Fruit fly (Drosophila melanogaster) whole organism, prepupa: ENCODE measurements around the gene CG2061.

Experiments used
- Blimp-1 ChIP-seq: fragments of 200-800 bp; sonication (Bioruptor generic); optimal IDR thresholded peaks from 3 replicates; lab custom pipeline; 2017; ENCODE audit warnings: missing biosample characterization, missing genetic modification characterization, mild to moderate bottlenecking, moderate library complexity, missing genetic modification reagents
- CG10631 ChIP-seq: fragments of 200-800 bp; sonication (Bioruptor generic); optimal IDR thresholded peaks from 2 replicates; lab custom pipeline; 2016; ENCODE audit warnings: missing biosample characterization, missing genetic modification characterization
- CG10669 ChIP-seq: fragments of 200-800 bp; sonication (Bioruptor generic); optimal IDR thresholded peaks from 3 replicates; lab custom pipeline; 2018; ENCODE audit warnings: missing biosample characterization, mild to moderate bottlenecking, missing genetic modification characterization, moderate library complexity
- CG11294 ChIP-seq: fragments of 200-800 bp; sonication (Bioruptor generic); IDR thresholded peaks from 2 replicates; pipeline ENCODE4 v1.3.6; 2022; ENCODE audit warnings: missing biosample characterization, missing genetic modification characterization
- CG11762 ChIP-seq: fragments of 200-800 bp; sonication (Bioruptor generic); optimal IDR thresholded peaks from 3 replicates; lab custom pipeline; 2016; ENCODE audit warnings: missing biosample characterization, missing genetic modification characterization; ENCODE audit not compliant: insufficient read depth
- CG11902 ChIP-seq: fragments of 200-800 bp; sonication (Bioruptor generic); optimal IDR thresholded peaks from 3 replicates; lab custom pipeline; 2016; ENCODE audit warnings: missing biosample characterization, missing genetic modification characterization
- CG15336 ChIP-seq: fragments of 200-800 bp; sonication (Bioruptor generic); IDR thresholded peaks from 2 replicates; pipeline ENCODE4 v1.3.6; 2022; ENCODE audit warnings: missing biosample characterization, missing genetic modification characterization
- CG1621 ChIP-seq: fragments of 200-800 bp; sonication (Bioruptor generic); optimal IDR thresholded peaks from 3 replicates; lab custom pipeline; 2018; ENCODE audit warnings: missing biosample characterization, mild to moderate bottlenecking, missing genetic modification characterization
- CG16779 ChIP-seq: fragments of 200-800 bp; sonication (Bioruptor generic); optimal IDR thresholded peaks from 3 replicates; lab custom pipeline; 2017; ENCODE audit warnings: missing biosample characterization, mild to moderate bottlenecking, missing genetic modification characterization
- CG3032 ChIP-seq: fragments of 200-800 bp; optimal IDR thresholded peaks from 2 replicates; lab custom pipeline; 2019; ENCODE audit warnings: missing biosample characterization, mild to moderate bottlenecking, missing genetic modification characterization, moderate library complexity
- CG32006 ChIP-seq: fragments of 200-800 bp; sonication (Bioruptor generic); optimal IDR thresholded peaks from 3 replicates; lab custom pipeline; 2017; ENCODE audit warnings: missing biosample characterization, mild to moderate bottlenecking, missing genetic modification characterization
- CG34406 ChIP-seq: fragments of 200-800 bp; sonication (Bioruptor generic); optimal IDR thresholded peaks from 3 replicates; lab custom pipeline; 2016; ENCODE audit warnings: missing biosample characterization, missing genetic modification characterization
- CG6163 ChIP-seq: fragments of 200-800 bp; sonication (Bioruptor generic); IDR thresholded peaks from 3 replicates; pipeline ENCODE4 v1.3.6; 2022; ENCODE audit warnings: missing biosample characterization, missing genetic modification characterization
- CG6276 ChIP-seq: fragments of 200-800 bp; sonication (Bioruptor generic); optimal IDR thresholded peaks from 2 replicates; lab custom pipeline; 2017; ENCODE audit warnings: missing biosample characterization, mild to moderate bottlenecking, missing genetic modification characterization
- CG6792 ChIP-seq: fragments of 200-800 bp; sonication (Bioruptor generic); optimal IDR thresholded peaks from 3 replicates; lab custom pipeline; 2016; ENCODE audit warnings: missing biosample characterization, missing genetic modification characterization
- CG6808 ChIP-seq: fragments of 200-800 bp; sonication (Bioruptor generic); optimal IDR thresholded peaks from 3 replicates; lab custom pipeline; 2017; ENCODE audit warnings: missing biosample characterization, missing genetic modification characterization, mild to moderate bottlenecking, moderate library complexity, missing genetic modification reagents
- CG6854 ChIP-seq: fragments of 200-800 bp; sonication (Bioruptor generic); optimal IDR thresholded peaks from 2 replicates; lab custom pipeline; 2017; ENCODE audit warnings: missing biosample characterization, mild to moderate bottlenecking, missing genetic modification characterization
- CG7368 ChIP-seq: fragments of 200-800 bp; sonication (Bioruptor generic); optimal IDR thresholded peaks from 3 replicates; lab custom pipeline; 2016; ENCODE audit warnings: missing biosample characterization, missing genetic modification characterization
- CG8119 ChIP-seq: fragments of 200-800 bp; sonication (Bioruptor generic); IDR thresholded peaks from 3 replicates; pipeline ENCODE4 v1.3.6; 2022; ENCODE audit warnings: missing biosample characterization, missing genetic modification characterization
- CG8632 ChIP-seq: fragments of 200-800 bp; sonication (Bioruptor generic); optimal IDR thresholded peaks from 3 replicates; lab custom pipeline; 2016; ENCODE audit warnings: missing biosample characterization, missing genetic modification characterization
- CG9139 ChIP-seq: fragments of 200-800 bp; sonication (Bioruptor generic); optimal IDR thresholded peaks from 3 replicates; lab custom pipeline; 2017; ENCODE audit warnings: missing biosample characterization, mild to moderate bottlenecking, missing genetic modification characterization
- Eip78C ChIP-seq: fragments of 200-800 bp; sonication (Bioruptor generic); peaks from one replicate; lab custom pipeline; 2016; ENCODE audit warnings: missing biosample characterization, missing genetic modification characterization
- Ets21C ChIP-seq: fragments of 200-800 bp; sonication (Bioruptor generic); optimal IDR thresholded peaks from 3 replicates; lab custom pipeline; 2016; ENCODE audit warnings: missing biosample characterization, missing genetic modification characterization
- Hr39 ChIP-seq: fragments of 200-800 bp; sonication (Bioruptor generic); optimal IDR thresholded peaks from 2 replicates; lab custom pipeline; 2016; ENCODE audit warnings: missing biosample characterization, missing genetic modification characterization
- Met ChIP-seq: fragments of 200-800 bp; sonication (Bioruptor generic); optimal IDR thresholded peaks from 3 replicates; lab custom pipeline; 2016; ENCODE audit warnings: missing biosample characterization, missing genetic modification characterization
- Smox ChIP-seq: fragments of 200-800 bp; sonication (Bioruptor generic); optimal IDR thresholded peaks from 3 replicates; lab custom pipeline; 2016; ENCODE audit warnings: missing biosample characterization, missing genetic modification characterization
- Sox102F ChIP-seq: fragments of 200-800 bp; sonication (Bioruptor generic); optimal IDR thresholded peaks from 2 replicates; lab custom pipeline; 2016; ENCODE audit warnings: missing biosample characterization, mild to moderate bottlenecking, missing genetic modification characterization
- Sox14 ChIP-seq: fragments of 200-800 bp; sonication (Bioruptor generic); optimal IDR thresholded peaks from 3 replicates; lab custom pipeline; 2016; ENCODE audit warnings: missing biosample characterization, missing genetic modification characterization
- cyc ChIP-seq: fragments of 200-800 bp; sonication (Bioruptor generic); optimal IDR thresholded peaks from 3 replicates; lab custom pipeline; 2016; ENCODE audit warnings: missing biosample characterization, missing genetic modification characterization
- dac ChIP-seq: fragments of 200-800 bp; sonication (Bioruptor generic); optimal IDR thresholded peaks from 2 replicates; lab custom pipeline; 2017; ENCODE audit warnings: missing biosample characterization, mild to moderate bottlenecking, missing genetic modification characterization
- dsx ChIP-seq: fragments of 200-800 bp; optimal IDR thresholded peaks from 3 replicates; lab custom pipeline; 2019; ENCODE audit warnings: missing biosample characterization, mild to moderate bottlenecking, missing genetic modification characterization, moderate library complexity; ENCODE audit not compliant: poor library complexity, severe bottlenecking
- esn ChIP-seq: fragments of 200-800 bp; sonication (Bioruptor generic); optimal IDR thresholded peaks from 2 replicates; lab custom pipeline; 2016; ENCODE audit warnings: missing biosample characterization, mild to moderate bottlenecking, missing genetic modification characterization, moderate library complexity
- lz ChIP-seq: fragments of 200-800 bp; sonication (Bioruptor generic); optimal IDR thresholded peaks from 3 replicates; lab custom pipeline; 2016; ENCODE audit warnings: missing biosample characterization, missing genetic modification characterization
- net ChIP-seq: fragments of 200-800 bp; sonication (Bioruptor generic); optimal IDR thresholded peaks from 3 replicates; lab custom pipeline; 2016; ENCODE audit warnings: missing biosample characterization, missing genetic modification characterization
- pdm3 ChIP-seq: fragments of 200-800 bp; sonication (Bioruptor generic); optimal IDR thresholded peaks from 3 replicates; lab custom pipeline; 2016; ENCODE audit warnings: missing biosample characterization, missing genetic modification characterization
- spab ChIP-seq: fragments of 200-800 bp; sonication (Bioruptor generic); optimal IDR thresholded peaks from 2 replicates; lab custom pipeline; 2017; ENCODE audit warnings: missing biosample characterization, mild to moderate bottlenecking, missing genetic modification characterization, missing genetic modification reagents
- ss ChIP-seq, 2 experiments: fragments of 200-800 bp; sonication (Bioruptor generic); optimal IDR thresholded peaks; 2 replicates in 1 of 2; 3 replicates in 1 of 2; lab custom pipeline; 2017 to 2018; ENCODE audit warnings: mild to moderate bottlenecking in 2 of 2, missing biosample characterization in 2 of 2, missing genetic modification characterization in 2 of 2, moderate library complexity in 1 of 2
- svp ChIP-seq: fragments of 200-800 bp; sonication (Bioruptor generic); peaks from one replicate; lab custom pipeline; 2016; ENCODE audit warnings: missing biosample characterization, missing genetic modification characterization
- topi ChIP-seq: fragments of 200-800 bp; sonication (Bioruptor generic); optimal IDR thresholded peaks from 3 replicates; lab custom pipeline; 2016; ENCODE audit warnings: missing biosample characterization, missing genetic modification characterization
- vri ChIP-seq: fragments of 200-800 bp; sonication (Bioruptor generic); optimal IDR thresholded peaks from 3 replicates; lab custom pipeline; 2016; ENCODE audit warnings: missing biosample characterization, mild to moderate bottlenecking, missing genetic modification characterization

The CG2061 gene

dm6 chrX:11124126-11124748, 31.9 kb downstream of the CG2061 start, which contains the start of gene CG11122:
TSS of gene CG11122 (minus strand) at chrX:11124726.
- TF ChIP-seq Eip78C (GFP tag; lab: Kevin White, UChicago) (no peak), CG6163 (GFP tag; lab: Robert Waterston, UW) (peak; percentile 60; the same call in 2 of the 3 replicates), ss (GFP tag; optimal IDR thresholded peaks at IDR 0.05; lab: Kevin White, UChicago) (peak; percentile 31 to 38), CG8632 (no peak)
- TF ChIP-seq, all 60 proteins: peak for 2

DNA sequence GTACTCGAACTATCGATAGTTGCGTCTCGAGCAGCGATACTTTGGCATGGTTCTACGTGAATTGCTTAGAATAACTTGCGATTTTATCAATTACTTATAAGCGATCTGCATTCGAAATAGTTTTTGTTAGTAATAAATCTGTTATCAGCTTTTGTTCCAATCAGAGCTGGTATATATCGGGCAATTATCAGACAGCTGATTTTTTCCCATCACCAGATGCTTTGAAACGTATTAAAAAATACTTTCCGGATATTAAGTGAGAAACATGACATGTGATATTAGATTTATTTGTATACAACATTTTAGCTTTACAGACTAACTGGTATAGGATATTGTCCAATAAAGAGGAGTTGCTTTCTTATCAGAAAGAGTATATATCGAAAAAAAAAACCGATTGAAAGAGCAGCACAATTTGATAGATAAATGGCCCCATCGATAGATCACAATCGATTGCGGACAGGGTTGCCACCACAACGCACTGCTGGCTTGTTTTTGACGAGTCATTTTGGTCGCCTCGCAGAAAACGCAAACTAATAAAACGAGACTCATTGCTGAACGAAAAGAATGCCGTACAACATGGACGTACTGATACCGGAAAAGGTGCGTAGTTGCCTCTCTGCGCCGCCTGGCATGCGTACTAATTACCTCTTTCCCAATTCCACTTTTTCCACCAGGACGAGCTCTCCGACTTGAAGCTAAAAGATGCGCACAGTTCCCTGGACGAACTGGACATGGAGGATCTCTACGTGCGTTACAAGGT, 32.6 kb downstream of the CG2061 start, which contains the start of gene Rpt3:
Gene Rpt3, plus strand, starts transcription at position 353 of the 760 bp plus-strand sequence.
- TF ChIP-seq Met (GFP tag; lab: Kevin White, UChicago) (no peak), Sox14 (GFP tag; lab: Kevin White, UChicago) (no peak), CG8119 (GFP tag; lab: Robert Waterston, UW) (no peak), CG6808 (GFP tag; lab: Kevin White, UChicago) (no peak), CG6276 (GFP tag; lab: Kevin White, UChicago) (no peak), lz (GFP tag; lab: Kevin White, UChicago) (no peak), Sox102F (GFP tag; lab: Kevin White, UChicago) (no peak), Eip78C (GFP tag; lab: Kevin White, UChicago) (peak; percentile 69), cyc (GFP tag; lab: Kevin White, UChicago) (peak; percentile 1), vri (no peak), CG1621 (tag; lab: Kevin White, UChicago) (no peak), CG9139 (GFP tag; lab: Kevin White, UChicago) (no peak), CG3032 (tag; lab: Kevin White, UChicago) (peak; percentile 5), ss (GFP tag; optimal IDR thresholded peaks at IDR 0.05; lab: Kevin White, UChicago) (no peak), pdm3 (GFP tag; lab: Kevin White, UChicago) (no peak), dac (no peak), Hr39 (GFP tag; lab: Kevin White, UChicago) (no peak), Ets21C (no peak), CG11902 (GFP tag; lab: Kevin White, UChicago) (no peak), CG6854 (GFP tag; lab: Kevin White, UChicago) (peak; percentile 4), CG7368 (GFP tag; lab: Kevin White, UChicago) (no peak), CG10631 (GFP tag; lab: Kevin White, UChicago) (no peak), topi (peak; percentile 13), CG32006 (GFP tag; lab: Kevin White, UChicago) (no peak), spab (GFP tag; lab: Kevin White, UChicago) (no peak), CG11294 (GFP tag; lab: Robert Waterston, UW) (no peak), CG16779 (no peak), CG8632 (no peak), CG6792 (no peak), net (GFP tag; lab: Kevin White, UChicago) (no peak), dsx (no peak), Blimp-1 (GFP tag; lab: Kevin White, UChicago) (no peak), svp (no peak), CG11762 (GFP tag; lab: Kevin White, UChicago) (no peak), Smox (GFP tag; lab: Kevin White, UChicago) (no peak), CG34406 (GFP tag; lab: Kevin White, UChicago) (no peak), esn (GFP tag; lab: Kevin White, UChicago) (peak; percentile 38), CG10669 (GFP tag; lab: Kevin White, UChicago) (no peak), CG15336 (no peak)
